Fruit fly (Drosophila melanogaster): ENCODE measurements around the gene CG5177.

CG5177 gene

DNA sequence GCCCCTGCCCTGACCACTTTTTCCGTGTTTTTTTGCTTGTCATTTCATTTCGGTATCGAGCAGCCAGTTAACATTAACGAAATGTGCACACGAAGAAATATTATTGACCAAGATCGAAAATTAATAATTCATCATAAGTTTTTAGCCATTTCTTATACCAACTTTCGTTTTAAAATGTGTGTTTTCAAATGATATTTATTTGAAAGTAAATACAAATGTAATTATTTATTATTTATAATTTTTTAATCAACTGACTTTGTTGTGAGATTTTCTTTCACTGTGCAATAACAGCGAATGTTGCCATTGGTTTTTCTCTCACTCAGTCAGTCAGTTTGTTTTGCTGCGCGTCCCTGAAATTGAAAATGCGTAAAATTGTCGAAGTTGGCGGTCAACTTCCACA, 9.2 kb upstream of the CG5177 start (continued):
- 0 out of 2 replicates have a peak, but pooled peaks have one; percentile 14 for TF ChIP-seq CG43689 (GFP tag; IDR thresholded peaks at IDR 0.05)
- TF ChIP-seq pzg (GFP tag; optimal IDR thresholded peaks at IDR 0.05) = no peak
- no peak for TF ChIP-seq p53 (GFP tag; optimal IDR thresholded peaks at IDR 0.05)
- no peak for TF ChIP-seq mld (GFP tag; IDR thresholded peaks at IDR 0.05; ENCODE audit: partially characterized antibody)
- no peak for TF ChIP-seq sens-2 (GFP tag; IDR thresholded peaks at IDR 0.05)
- TF ChIP-seq CG4360 (GFP tag; IDR thresholded peaks at IDR 0.05) = no peak
- TF ChIP-seq CG31441 (GFP tag; IDR thresholded peaks at IDR 0.05) = peak; percentile 77
- no peak for TF ChIP-seq Chrac-16 (GFP tag; optimal IDR thresholded peaks at IDR 0.05)
- no peak for TF ChIP-seq NC2β (GFP tag; optimal IDR thresholded peaks at IDR 0.05)
- TF ChIP-seq CG6654 (GFP tag; optimal IDR thresholded peaks at IDR 0.05) = no peak
- TF ChIP-seq MESR4 (GFP tag; optimal IDR thresholded peaks at IDR 0.05) = no peak
- no peak for TF ChIP-seq CG5180 (GFP tag; optimal IDR thresholded peaks at IDR 0.05)

DNA sequence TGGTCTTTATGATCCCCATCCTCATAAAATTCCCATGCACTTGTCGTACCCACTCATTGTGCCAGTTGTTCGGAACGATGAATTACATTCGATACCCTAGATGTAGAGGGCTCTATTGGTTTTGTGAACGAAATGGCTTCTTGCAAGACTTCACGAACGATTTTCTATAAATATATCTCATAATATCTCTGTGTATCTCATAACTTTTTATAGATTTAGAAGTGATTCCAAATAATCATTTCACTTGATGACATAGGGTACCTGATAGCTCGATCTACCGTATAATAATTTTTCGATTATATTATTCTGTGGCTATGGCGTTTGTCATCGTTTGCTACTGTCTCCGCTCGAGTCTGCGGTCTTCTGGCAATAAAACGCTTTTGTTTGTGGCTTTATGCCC, 8.1 kb upstream of the CG5177 start:
- TF ChIP-seq ttk (GFP tag; IDR thresholded peaks at IDR 0.05) (peak; percentile 63), B-H2 (GFP tag; optimal IDR thresholded peaks at IDR 0.05) (no peak), CG7963 (GFP tag; IDR thresholded peaks at IDR 0.05; ENCODE audit: partially characterized antibody) (no peak), Dref (GFP tag; IDR thresholded peaks at IDR 0.05) (no peak), dmrt11E (tag; optimal IDR thresholded peaks at IDR 0.05) (peak; percentile 15), CG10959 (GFP tag; IDR thresholded peaks at IDR 0.05) (0 out of 2 replicates have a peak, but pooled peaks have one; percentile 22), HLH54F (GFP tag; optimal IDR thresholded peaks at IDR 0.05) (peak; percentile 47), ab (GFP tag; optimal IDR thresholded peaks at IDR 0.05) (no peak), Ada2b (GFP tag; IDR thresholded peaks at IDR 0.05) (peak; percentile 79; the same call in 1 of the 2 replicates), Nf-YC (tag; optimal IDR thresholded peaks at IDR 0.05) (no peak), Fer1 (GFP tag; optimal IDR thresholded peaks at IDR 0.05) (peak; percentile 79), gsb (GFP tag; IDR thresholded peaks at IDR 0.05) (peak; percentile 82), CG42726 (GFP tag; IDR thresholded peaks at IDR 0.05; ENCODE audit: partially characterized antibody) (no peak), bigmax (GFP tag; optimal IDR thresholded peaks at IDR 0.05) (no peak), CG15073 (GFP tag; optimal IDR thresholded peaks at IDR 0.05) (no peak), D19A (tag; optimal IDR thresholded peaks at IDR 0.05) (peak; percentile 58), ATbp (GFP tag; optimal IDR thresholded peaks at IDR 0.05) (peak; percentile 50), CG13775 (GFP tag; optimal IDR thresholded peaks at IDR 0.05) (peak; percentile 35), CG18599 (GFP tag; optimal IDR thresholded peaks at IDR 0.05) (peak; percentile 83), HLH4C (GFP tag; IDR thresholded peaks at IDR 0.05; ENCODE audit: partially characterized antibody) (no peak), C15 (GFP tag; IDR thresholded peaks at IDR 0.05) (peak; percentile 30; the same call in 1 of the 3 replicates), NC2β (GFP tag; optimal IDR thresholded peaks at IDR 0.05) (peak; percentile 21), CG10147 (GFP tag; optimal IDR thresholded peaks at IDR 0.05) (peak; percentile 51), CG18262 (tag; optimal IDR thresholded peaks at IDR 0.05) (peak; percentile 55), repo (GFP tag; optimal IDR thresholded peaks at IDR 0.05) (no peak), da (GFP tag; optimal IDR thresholded peaks at IDR 0.05) (no peak), seq (GFP tag; IDR thresholded peaks at IDR 0.05) (peak; percentile 58), Asciz (GFP tag; optimal IDR thresholded peaks at IDR 0.05) (peak; percentile 56), vfl (GFP tag; optimal IDR thresholded peaks at IDR 0.05) (peak; percentile 46), NC2α (GFP tag; optimal IDR thresholded peaks at IDR 0.05) (no peak), CG17802 (tag; optimal IDR thresholded peaks at IDR 0.05) (peak; percentile 26), Awh (GFP tag; IDR thresholded peaks at IDR 0.05) (peak; percentile 73; the same call in 1 of the 2 replicates), Poxn (GFP tag; IDR thresholded peaks at IDR 0.05) (no peak), CG10321 (GFP tag; IDR thresholded peaks at IDR 0.05) (0 out of 2 replicates have a peak, but pooled peaks have one; percentile 20), CG8290 (GFP tag; optimal IDR thresholded peaks at IDR 0.05) (no peak), CG8290 (tag; optimal IDR thresholded peaks at IDR 0.05) (peak in 1 of 2 experiments; percentile 48), CG8281 (tag; optimal IDR thresholded peaks at IDR 0.05) (peak; percentile 10), CG1024 (GFP tag; IDR thresholded peaks at IDR 0.05) (peak; percentile 58), CG8089 (GFP tag; optimal IDR thresholded peaks at IDR 0.05) (peak; percentile 39)

Data from whole organism, embryonic.